Worm (Caenorhabditis elegans) whole organism, L2 larva: ENCODE data around the gene F43G6.7.

Source experiments
- aly-2 ChIP-seq: fragments of 150-350 bp; optimal IDR thresholded peaks from 2 replicates; lab custom pipeline; 2014; ENCODE audit warnings: missing biosample characterization, missing genetic modification characterization
- egl-27 ChIP-seq: sonication (generic microtip); optimal IDR thresholded peaks from 3 replicates; lab custom pipeline; 2017; ENCODE audit warnings: missing biosample characterization, missing genetic modification reagents, missing genetic modification characterization
- mab-5 ChIP-seq: fragments of 150-350 bp; optimal IDR thresholded peaks from 2 replicates; lab custom pipeline; 2014; ENCODE audit warnings: missing biosample characterization, missing genetic modification characterization
- nhr-237 ChIP-seq: fragments of 150-350 bp; optimal IDR thresholded peaks from 2 replicates; lab custom pipeline; 2014; ENCODE audit warnings: missing biosample characterization, missing genetic modification characterization
- nhr-25 ChIP-seq: fragments of 150-350 bp; sonication (generic microtip); optimal IDR thresholded peaks from 3 replicates; lab custom pipeline; 2014; ENCODE audit warnings: missing biosample characterization, missing genetic modification characterization
- nhr-77 ChIP-seq: fragments of 150-350 bp; optimal IDR thresholded peaks from 2 replicates; lab custom pipeline; 2014; ENCODE audit warnings: missing biosample characterization, missing genetic modification characterization
- skn-1 ChIP-seq: sonication (generic microtip); optimal IDR thresholded peaks from 2 replicates; lab custom pipeline; 2017; ENCODE audit warnings: missing biosample characterization, missing genetic modification characterization

- TF ChIP-seq mab-5 (tag; lab: Kevin White, UChicago) (no peak), egl-27 (no peak), nhr-237 (tag; lab: Kevin White, UChicago) (no peak), skn-1 (tag; lab: Kevin White, UChicago) (no peak), nhr-25 (tag; lab: Kevin White, UChicago) (no peak), nhr-77 (tag; lab: Kevin White, UChicago) (no peak), aly-2 (tag; lab: Kevin White, UChicago) (no peak)
Observed at ce11 chrII:11844072-11844471, 33.5 kb downstream of the F43G6.7 start.
